Worm (Caenorhabditis elegans) whole organism, L3 larva: ENCODE measurements around the gene F35F10.14.

Experiments
- R02D3.7 ChIP-seq: fragments of 150-350 bp; optimal IDR thresholded peaks from 2 replicates; lab custom pipeline; 2014; ENCODE audit warnings: missing biosample characterization, missing genetic modification characterization
- ama-1 ChIP-seq: fragments of 150-350 bp; optimal IDR thresholded peaks from 2 replicates; lab custom pipeline; 2018
- ceh-28 ChIP-seq: fragments of 150-350 bp; optimal IDR thresholded peaks from 2 replicates; lab custom pipeline; 2014; ENCODE audit warnings: missing biosample characterization, missing genetic modification reagents, missing genetic modification characterization
- ceh-82 ChIP-seq: fragments of 150-350 bp; optimal IDR thresholded peaks from 2 replicates; lab custom pipeline; 2014; ENCODE audit warnings: missing biosample characterization, missing genetic modification characterization
- ceh-9 ChIP-seq: sonication (generic microtip); optimal IDR thresholded peaks from 2 replicates; lab custom pipeline; 2018; ENCODE audit warnings: missing biosample characterization, missing genetic modification characterization
- daf-12 ChIP-seq: fragments of 150-350 bp; optimal IDR thresholded peaks from 2 replicates; lab custom pipeline; 2014; ENCODE audit warnings: missing biosample characterization, missing genetic modification reagents, missing genetic modification characterization
- egl-5 ChIP-seq: fragments of 150-350 bp; optimal IDR thresholded peaks from 2 replicates; lab custom pipeline; 2017; ENCODE audit warnings: missing biosample characterization, missing genetic modification reagents, missing genetic modification characterization, inconsistent platforms
- elt-1 ChIP-seq: fragments of 150-350 bp; optimal IDR thresholded peaks from 2 replicates; lab custom pipeline; 2014; ENCODE audit warnings: missing biosample characterization, missing genetic modification characterization
- elt-2 ChIP-seq: sonication (generic microtip); optimal IDR thresholded peaks from 2 replicates; lab custom pipeline; 2016; ENCODE audit warnings: missing genetic modification reagents, mild to moderate bottlenecking, missing genetic modification characterization, missing compliant biosample characterization
- elt-3 ChIP-seq, 3 experiments: fragments of 150-350 bp in 1 of 3; sonication (generic microtip) in 2 of 3; optimal IDR thresholded peaks; 2 replicates in 2 of 3; 4 replicates in 1 of 3; lab custom pipeline; 2014 to 2017; ENCODE audit warnings: missing biosample characterization in 3 of 3, missing genetic modification characterization in 3 of 3
- fkh-10 ChIP-seq: sonication (generic microtip); optimal IDR thresholded peaks from 2 replicates; lab custom pipeline; 2017; ENCODE audit warnings: missing biosample characterization, missing genetic modification reagents, missing genetic modification characterization
- fkh-2 ChIP-seq: fragments of 150-350 bp; optimal IDR thresholded peaks from 2 replicates; lab custom pipeline; 2014; ENCODE audit warnings: missing biosample characterization, missing genetic modification reagents, missing genetic modification characterization
- jun-1 ChIP-seq: fragments of 150-350 bp; optimal IDR thresholded peaks from 2 replicates; lab custom pipeline; 2014; ENCODE audit warnings: missing biosample characterization, missing genetic modification reagents, missing genetic modification characterization
- lin-39 ChIP-seq: fragments of 150-350 bp; optimal IDR thresholded peaks from 2 replicates; lab custom pipeline; 2018; ENCODE audit warnings: missing biosample characterization, missing genetic modification reagents, missing genetic modification characterization
- lsy-12 ChIP-seq: sonication (generic microtip); optimal IDR thresholded peaks from 2 replicates; lab custom pipeline; 2016; ENCODE audit warnings: mild to moderate bottlenecking, missing genetic modification characterization, missing compliant biosample characterization
- mdl-1 ChIP-seq: fragments of 150-350 bp; optimal IDR thresholded peaks from 2 replicates; lab custom pipeline; 2014; ENCODE audit warnings: missing biosample characterization, missing genetic modification characterization
- mml-1 ChIP-seq: fragments of 150-350 bp; sonication (generic microtip); optimal IDR thresholded peaks from 3 replicates; lab custom pipeline; 2014; ENCODE audit warnings: missing biosample characterization, missing genetic modification characterization
- nfya-1 ChIP-seq: sonication (generic microtip); optimal IDR thresholded peaks from 2 replicates; lab custom pipeline; 2017; ENCODE audit warnings: missing genetic modification characterization, mild to moderate bottlenecking, missing compliant biosample characterization, antibody characterized with exemption, moderate library complexity; ENCODE audit not compliant: insufficient read depth
- nhr-11 ChIP-seq: fragments of 150-350 bp; optimal IDR thresholded peaks from 2 replicates; lab custom pipeline; 2014; ENCODE audit warnings: missing biosample characterization, missing genetic modification characterization
- nhr-12 ChIP-seq: fragments of 150-350 bp; optimal IDR thresholded peaks from 2 replicates; lab custom pipeline; 2014; ENCODE audit warnings: missing biosample characterization, missing genetic modification characterization
- nhr-23 ChIP-seq: fragments of 150-350 bp; optimal IDR thresholded peaks from 2 replicates; lab custom pipeline; 2014; ENCODE audit warnings: missing biosample characterization, missing genetic modification reagents, missing genetic modification characterization
- nhr-237 ChIP-seq: fragments of 150-350 bp; optimal IDR thresholded peaks from 2 replicates; lab custom pipeline; 2014; ENCODE audit warnings: missing biosample characterization, missing genetic modification characterization
- nhr-25 ChIP-seq: sonication (generic microtip); optimal IDR thresholded peaks from 2 replicates; lab custom pipeline; 2017; ENCODE audit warnings: missing biosample characterization, missing genetic modification characterization
- nhr-28 ChIP-seq: fragments of 150-350 bp; optimal IDR thresholded peaks from 2 replicates; lab custom pipeline; 2014; ENCODE audit warnings: missing biosample characterization, missing genetic modification characterization
- nhr-43 ChIP-seq: sonication (generic microtip); optimal IDR thresholded peaks from 2 replicates; lab custom pipeline; 2016; ENCODE audit warnings: mild to moderate bottlenecking, missing genetic modification characterization, missing compliant biosample characterization; ENCODE audit not compliant: poor library complexity, severe bottlenecking
- nhr-67 ChIP-seq: fragments of 150-350 bp; optimal IDR thresholded peaks from 2 replicates; lab custom pipeline; 2014; ENCODE audit warnings: missing biosample characterization, missing genetic modification characterization
- nhr-76 ChIP-seq: fragments of 150-350 bp; sonication (generic microtip); optimal IDR thresholded peaks from 5 replicates; lab custom pipeline; 2014; ENCODE audit warnings: missing biosample characterization, missing genetic modification characterization
- nhr-77 ChIP-seq: fragments of 150-350 bp; optimal IDR thresholded peaks from 2 replicates; lab custom pipeline; 2014; ENCODE audit warnings: missing biosample characterization, missing genetic modification characterization
- pha-4 ChIP-seq: fragments of 150-350 bp; optimal IDR thresholded peaks from 2 replicates; lab custom pipeline; 2014; ENCODE audit warnings: missing biosample characterization, missing genetic modification reagents, missing genetic modification characterization
- pqm-1 ChIP-seq: fragments of 150-350 bp; optimal IDR thresholded peaks from 2 replicates; lab custom pipeline; 2017; ENCODE audit warnings: missing biosample characterization, missing genetic modification characterization, inconsistent platforms
- skn-1 ChIP-seq: fragments of 150-350 bp; optimal IDR thresholded peaks from 2 replicates; lab custom pipeline; 2014; ENCODE audit warnings: missing biosample characterization, missing genetic modification characterization
- unc-39 ChIP-seq: sonication (generic microtip); optimal IDR thresholded peaks from 4 replicates; lab custom pipeline; 2017; ENCODE audit warnings: missing biosample characterization, missing genetic modification characterization
- unc-62 ChIP-seq: fragments of 150-350 bp; sonication (generic microtip); optimal IDR thresholded peaks from 4 replicates; lab custom pipeline; 2014; ENCODE audit warnings: missing biosample characterization, missing genetic modification reagents, missing genetic modification characterization
- zag-1 ChIP-seq: fragments of 150-350 bp; optimal IDR thresholded peaks from 2 replicates; lab custom pipeline; 2014; ENCODE audit warnings: missing biosample characterization, missing genetic modification characterization
- ztf-11 ChIP-seq: fragments of 150-350 bp; optimal IDR thresholded peaks from 2 replicates; lab custom pipeline; 2014; ENCODE audit warnings: missing biosample characterization, missing genetic modification characterization
- ztf-4 ChIP-seq: fragments of 150-350 bp; optimal IDR thresholded peaks from 2 replicates; lab custom pipeline; 2014; ENCODE audit warnings: missing biosample characterization, missing genetic modification characterization

The F35F10.14 gene

DNA sequence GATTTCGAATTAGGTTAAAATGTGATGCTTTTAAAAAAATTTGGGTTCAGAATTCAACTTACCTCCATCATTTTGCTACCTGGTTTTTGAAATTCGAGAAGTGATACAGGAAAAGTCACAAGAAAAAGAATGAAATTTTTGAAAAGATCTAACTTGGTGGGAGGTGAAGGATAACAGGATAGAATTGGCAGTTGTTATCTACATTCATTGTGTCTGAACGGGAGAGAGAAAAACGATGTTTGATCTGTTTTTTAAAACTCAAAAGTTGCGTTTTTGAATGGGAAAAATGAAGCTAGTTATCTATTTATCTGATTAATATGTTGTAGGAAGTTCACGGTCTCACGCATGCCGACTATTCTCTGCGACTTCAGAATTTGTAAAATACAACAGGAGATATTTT lies 32.6 kb downstream of the F35F10.14 start, which contains the start of gene F35F10.7:
TSS of gene F35F10.7 (minus strand) at position 101 of the 400 bp plus-strand sequence.
- TF ChIP-seq fkh-2 (tag; lab: Kevin White, UChicago) = no peak
- TF ChIP-seq lsy-12 (tag; lab: Kevin White, UChicago) = no peak
- no peak for TF ChIP-seq nhr-12 (tag; lab: Kevin White, UChicago)
- no peak for TF ChIP-seq ztf-4
- no peak for TF ChIP-seq nhr-76 (tag; lab: Kevin White, UChicago)
- no peak for TF ChIP-seq ceh-82 (tag; lab: Kevin White, UChicago)
- no peak for TF ChIP-seq jun-1
- no peak for TF ChIP-seq nhr-67 (tag; lab: Kevin White, UChicago)
- no peak for TF ChIP-seq pha-4 (tag; lab: Kevin White, UChicago)
- no peak for TF ChIP-seq nhr-43 (tag; lab: Kevin White, UChicago)
- TF ChIP-seq ceh-28 = no peak
- no peak for TF ChIP-seq elt-1 (tag; lab: Kevin White, UChicago)
- TF ChIP-seq egl-5 (tag; lab: Kevin White, UChicago) = no peak
- no peak for TF ChIP-seq elt-3 (tag; optimal IDR thresholded peaks at IDR 0.05; lab: Kevin White, UChicago)
- TF ChIP-seq mdl-1 (tag; lab: Kevin White, UChicago) = no peak
- no peak for TF ChIP-seq nhr-77 (tag; lab: Kevin White, UChicago)
- no peak for TF ChIP-seq nhr-25 (tag; lab: Kevin White, UChicago)
- no peak for TF ChIP-seq ztf-11 (tag; lab: Kevin White, UChicago)
- no peak for TF ChIP-seq R02D3.7 (tag; lab: Kevin White, UChicago)
- no peak for TF ChIP-seq ama-1 (lab: Kevin White, UChicago)

DNA sequence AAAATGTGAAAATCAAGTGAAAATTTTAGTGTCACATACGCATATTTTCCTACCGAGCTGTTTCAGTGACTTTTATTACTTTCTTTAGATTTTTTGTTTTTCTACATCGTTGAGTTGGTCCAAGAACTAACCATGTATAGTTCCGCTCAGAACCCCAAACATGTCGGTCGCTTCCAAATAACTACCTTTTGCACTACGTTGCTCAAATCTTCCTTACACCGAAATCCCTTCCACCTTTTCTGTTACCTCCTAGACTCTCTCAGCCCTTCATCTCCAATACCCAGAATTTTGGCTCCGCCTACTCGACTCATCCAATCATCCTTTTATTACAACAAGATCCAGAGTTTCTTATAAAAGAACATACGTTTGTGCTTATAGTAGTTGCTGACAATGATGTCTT lies 35.3 kb downstream of the F35F10.14 start, which contains the start of gene F35F10.5:
TSS of gene F35F10.5 (plus strand) at position 301 of the 400 bp plus-strand sequence.
- TF ChIP-seq skn-1 (tag; lab: Kevin White, UChicago) = no peak
- TF ChIP-seq zag-1 (tag; lab: Kevin White, UChicago) = no peak
- TF ChIP-seq mdl-1 (tag; lab: Kevin White, UChicago) = no peak
- no peak for TF ChIP-seq nhr-77 (tag; lab: Kevin White, UChicago)
- no peak for TF ChIP-seq nfya-1 (tag; lab: Kevin White, UChicago)
- TF ChIP-seq ceh-9 (tag; lab: Kevin White, UChicago) = no peak
- no peak for TF ChIP-seq ama-1 (lab: Kevin White, UChicago)
- no peak for TF ChIP-seq nhr-43 (tag; lab: Kevin White, UChicago)
- TF ChIP-seq nhr-25 (tag; lab: Kevin White, UChicago) = no peak
- TF ChIP-seq pha-4 (tag; lab: Kevin White, UChicago) = no peak
- no peak for TF ChIP-seq lin-39 (tag; lab: Kevin White, UChicago)
- no peak for TF ChIP-seq elt-1 (tag; lab: Kevin White, UChicago)

DNA sequence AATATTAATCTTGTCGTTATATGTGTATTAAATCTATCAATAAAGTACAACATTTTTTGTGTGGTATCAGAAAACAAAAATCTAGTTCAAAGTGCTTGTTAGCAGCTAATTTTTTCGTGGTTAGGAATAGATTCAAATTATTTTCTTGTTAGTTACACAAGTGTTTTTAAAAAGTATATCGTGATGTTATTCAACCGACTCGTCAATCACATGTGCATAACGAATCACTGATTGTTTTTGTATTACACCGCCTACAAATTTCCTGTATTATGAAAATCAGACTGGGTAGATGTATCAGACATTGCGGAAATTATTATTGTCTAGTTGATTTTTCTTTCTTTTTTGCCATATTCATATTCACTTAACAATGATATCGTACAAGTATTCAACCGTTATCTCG lies 36.9 kb downstream of the F35F10.14 start, which contains the start of gene str-64:
TSS of gene str-64 (plus strand) at position 301 of the 400 bp plus-strand sequence.
- TF ChIP-seq nhr-12 (tag; lab: Kevin White, UChicago) = no peak
- TF ChIP-seq nhr-28 = no peak
- no peak for TF ChIP-seq mml-1
- no peak for TF ChIP-seq nhr-67 (tag; lab: Kevin White, UChicago)
- no peak for TF ChIP-seq nhr-43 (tag; lab: Kevin White, UChicago)
- TF ChIP-seq jun-1 = no peak
- TF ChIP-seq daf-12 (tag; lab: Kevin White, UChicago) = no peak
- TF ChIP-seq, all 47 proteins: peak for 0

DNA sequence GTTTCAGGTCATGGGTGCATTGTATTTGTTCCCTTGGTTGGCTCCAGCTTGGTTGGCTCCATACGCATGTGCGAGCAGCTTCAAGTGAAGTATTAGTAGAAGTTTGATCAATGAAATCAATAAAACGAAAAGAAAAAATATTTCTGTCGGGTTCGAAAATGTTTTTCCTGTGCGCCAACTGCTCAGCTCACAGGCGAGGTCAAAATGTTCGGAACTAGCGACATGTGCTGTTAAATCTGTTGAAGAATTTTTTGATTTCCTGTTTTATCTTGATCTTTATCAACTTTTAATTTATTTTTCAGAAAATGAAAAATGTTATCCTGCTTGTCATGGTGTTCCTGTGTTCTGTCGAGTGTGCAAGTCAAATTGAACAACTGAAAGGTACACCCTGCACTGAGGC lies 38.4 kb downstream of the F35F10.14 start, which contains the start of gene T28A11.25:
TSS of gene T28A11.25 (plus strand) at position 301 of the 400 bp plus-strand sequence.
- TF ChIP-seq egl-5 (tag; lab: Kevin White, UChicago) (no peak), R02D3.7 (tag; lab: Kevin White, UChicago) (no peak), fkh-10 (GFP tag; lab: Kevin White, UChicago) (no peak)

DNA sequence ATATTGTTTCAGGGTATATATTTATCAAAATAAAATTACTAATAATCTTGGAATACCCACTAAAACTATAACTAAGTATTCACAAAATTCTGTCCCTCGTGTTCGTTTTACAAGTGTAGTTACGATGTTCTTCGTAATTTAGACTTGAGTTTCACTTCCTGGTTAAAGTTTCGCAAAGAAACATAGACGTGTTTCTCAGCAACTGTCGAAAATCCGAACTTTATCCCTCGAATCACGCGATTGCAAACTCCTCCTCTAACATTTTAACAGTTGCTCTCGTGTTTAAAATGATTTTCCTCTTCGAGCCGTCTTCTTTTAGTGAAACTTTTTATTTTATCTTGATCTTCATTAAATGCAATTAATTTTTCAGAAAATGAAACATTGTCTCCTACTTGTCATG lies 39.9 kb downstream of the F35F10.14 start, which contains the start of gene T28A11.2:
TSS of gene T28A11.2 (plus strand) at position 371 of the 400 bp plus-strand sequence.
- TF ChIP-seq elt-2 (tag; lab: Kevin White, UChicago) (no peak), ama-1 (lab: Kevin White, UChicago) (no peak), nhr-12 (tag; lab: Kevin White, UChicago) (no peak), nfya-1 (tag; lab: Kevin White, UChicago) (no peak), nhr-43 (tag; lab: Kevin White, UChicago) (no peak), nhr-77 (tag; lab: Kevin White, UChicago) (no peak), nhr-237 (tag; lab: Kevin White, UChicago) (no peak), lin-39 (tag; lab: Kevin White, UChicago) (no peak), nhr-11 (tag; lab: Kevin White, UChicago) (no peak), pqm-1 (tag; lab: Kevin White, UChicago) (no peak), mml-1 (no peak), ceh-28 (no peak), unc-62 (GFP tag; lab: Kevin White, UChicago) (no peak), lsy-12 (tag; lab: Kevin White, UChicago) (no peak), unc-39 (tag; lab: Kevin White, UChicago) (no peak), nhr-28 (no peak), nhr-23 (tag; lab: Kevin White, UChicago) (no peak), daf-12 (tag; lab: Kevin White, UChicago) (no peak), ztf-11 (tag; lab: Kevin White, UChicago) (no peak)
